Fruit fly (Drosophila melanogaster): ENCODE measurements around the gene Pax.

The Pax gene

DNA sequence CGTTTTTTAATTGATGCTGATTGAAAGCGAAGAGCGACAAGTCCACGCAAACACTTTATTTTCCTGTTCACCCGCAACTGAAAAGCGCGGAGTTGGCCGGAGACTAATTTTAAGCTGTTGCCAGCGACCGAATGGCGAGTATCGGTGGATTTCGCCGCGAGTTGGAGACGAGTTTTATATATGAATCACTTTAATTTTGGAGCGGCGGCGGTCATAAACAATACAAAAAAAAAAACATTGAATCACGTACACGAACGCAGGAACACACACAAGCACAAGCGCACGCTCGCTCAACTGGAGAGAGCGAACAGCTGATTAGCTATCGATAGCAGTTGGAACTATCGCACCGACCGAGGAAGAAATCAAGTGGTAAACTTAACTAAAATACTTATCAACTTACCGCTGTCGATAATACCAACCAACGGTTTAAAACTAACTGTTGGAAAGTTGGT is at the start of gene Pax:
TSS of gene Pax (minus strand) at position 267 of the 452 bp plus-strand sequence.
- no peak for TF ChIP-seq rn (GFP tag; IDR thresholded peaks at IDR 0.05)
- peak; percentile 9 for TF ChIP-seq CG15710 (tag; optimal IDR thresholded peaks at IDR 0.05)
- peak; percentile 26 for TF ChIP-seq Snoo (tag; optimal IDR thresholded peaks at IDR 0.05)
- peak; percentile 62 for TF ChIP-seq gl (tag; optimal IDR thresholded peaks at IDR 0.05)
- peak; percentile 57; the same call in 1 of the 2 replicates for TF ChIP-seq CG12605 (GFP tag; IDR thresholded peaks at IDR 0.05)
- TF ChIP-seq Pif1A (GFP tag; optimal IDR thresholded peaks at IDR 0.05), result peak; percentile 2
- TF ChIP-seq Ets98B (GFP tag; IDR thresholded peaks at IDR 0.05), result peak; percentile 49; the same call in 1 of the 2 replicates
- peak; percentile 62; the same call in 2 of the 3 replicates for TF ChIP-seq CG4496 (GFP tag; IDR thresholded peaks at IDR 0.05)
- TF ChIP-seq CG9948 (tag; optimal IDR thresholded peaks at IDR 0.05), result no peak
- TF ChIP-seq Pif1B (GFP tag; optimal IDR thresholded peaks at IDR 0.05), result peak; percentile 2
- TF ChIP-seq CG8301 (tag; optimal IDR thresholded peaks at IDR 0.05), result no peak
- TF ChIP-seq CG13204 (GFP tag; optimal IDR thresholded peaks at IDR 0.05), result peak; percentile 52
- TF ChIP-seq EcR (GFP tag; optimal IDR thresholded peaks at IDR 0.05), result peak; percentile 23

DNA sequence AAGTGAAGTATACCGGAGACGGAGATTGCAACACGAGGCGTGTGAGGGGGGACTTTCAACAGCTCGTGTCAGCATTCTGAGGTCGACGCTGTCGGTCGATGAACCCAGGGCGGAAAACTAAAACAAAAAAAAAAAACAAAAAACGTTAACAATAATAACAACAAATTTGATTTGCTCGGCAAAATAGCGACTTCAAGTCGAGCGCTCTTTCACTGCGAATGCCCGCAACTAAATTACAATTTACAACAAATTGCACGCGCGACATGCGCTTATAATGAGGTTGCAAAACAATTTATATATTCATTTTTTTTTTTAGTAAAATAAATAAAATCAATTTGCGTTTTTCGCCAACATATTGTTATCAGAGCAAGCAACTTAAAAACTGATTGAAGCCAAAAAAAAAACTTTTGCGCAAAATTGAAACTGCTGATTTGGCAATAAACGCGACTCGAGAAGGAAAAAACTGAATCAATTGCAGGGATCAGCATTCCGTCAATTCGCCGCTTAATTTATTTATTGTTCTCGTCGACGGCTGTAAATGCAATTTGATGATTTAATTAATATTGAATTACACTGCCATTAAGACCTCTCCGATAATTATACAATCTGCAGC is 47.1 kb upstream of the Pax start:
- TF ChIP-seq CG34367 (tag; optimal IDR thresholded peaks at IDR 0.05), result no peak
- no peak for TF ChIP-seq Snoo (tag; optimal IDR thresholded peaks at IDR 0.05)
- no peak for TF ChIP-seq rn (GFP tag; IDR thresholded peaks at IDR 0.05)
- TF ChIP-seq CG32121 (GFP tag; IDR thresholded peaks at IDR 0.05), result no peak
- no peak for TF ChIP-seq CG10348 (GFP tag; IDR thresholded peaks at IDR 0.05)
- no peak for TF ChIP-seq CG9948 (tag; optimal IDR thresholded peaks at IDR 0.05)
- no peak for TF ChIP-seq CG15710 (tag; optimal IDR thresholded peaks at IDR 0.05)
- TF ChIP-seq Pif1A (GFP tag; optimal IDR thresholded peaks at IDR 0.05), result no peak
- TF ChIP-seq CG8301 (tag; optimal IDR thresholded peaks at IDR 0.05), result no peak
- no peak for TF ChIP-seq Pif1B (GFP tag; optimal IDR thresholded peaks at IDR 0.05)
- no peak for TF ChIP-seq EcR (GFP tag; optimal IDR thresholded peaks at IDR 0.05)
- TF ChIP-seq fd96Ca (GFP tag; IDR thresholded peaks at IDR 0.05), result no peak
- TF ChIP-seq gl (tag; optimal IDR thresholded peaks at IDR 0.05), result no peak
- TF ChIP-seq CG13204 (GFP tag; optimal IDR thresholded peaks at IDR 0.05), result no peak
- no peak for TF ChIP-seq CG4496 (GFP tag; IDR thresholded peaks at IDR 0.05)

DNA sequence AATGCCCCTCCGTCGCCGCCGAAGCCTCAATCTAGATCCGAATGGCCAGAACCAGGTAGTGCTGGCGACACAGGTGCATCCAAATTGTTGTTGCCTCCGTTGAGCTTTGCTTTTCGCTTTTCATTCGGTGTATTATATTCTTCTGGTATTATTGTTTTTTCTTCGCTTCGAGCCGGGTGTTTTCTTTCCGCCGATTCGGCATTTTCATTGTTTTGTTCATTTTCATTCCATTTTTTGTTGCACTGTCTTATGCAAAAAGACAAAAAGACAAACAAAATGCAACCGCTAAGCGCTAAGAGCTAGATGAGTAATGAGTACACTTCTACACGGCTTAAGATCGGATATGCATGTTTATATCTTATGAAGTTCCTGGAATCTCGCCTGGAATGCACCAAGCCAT is 45.9 kb upstream of the Pax start:
- TF ChIP-seq CG14655 (GFP tag; optimal IDR thresholded peaks at IDR 0.05) (no peak), Ets98B (GFP tag; IDR thresholded peaks at IDR 0.05) (no peak), rn (GFP tag; IDR thresholded peaks at IDR 0.05) (no peak), D1 (tag; optimal IDR thresholded peaks at IDR 0.05) (no peak), Snoo (tag; optimal IDR thresholded peaks at IDR 0.05) (no peak), EcR (GFP tag; optimal IDR thresholded peaks at IDR 0.05) (no peak)

DNA sequence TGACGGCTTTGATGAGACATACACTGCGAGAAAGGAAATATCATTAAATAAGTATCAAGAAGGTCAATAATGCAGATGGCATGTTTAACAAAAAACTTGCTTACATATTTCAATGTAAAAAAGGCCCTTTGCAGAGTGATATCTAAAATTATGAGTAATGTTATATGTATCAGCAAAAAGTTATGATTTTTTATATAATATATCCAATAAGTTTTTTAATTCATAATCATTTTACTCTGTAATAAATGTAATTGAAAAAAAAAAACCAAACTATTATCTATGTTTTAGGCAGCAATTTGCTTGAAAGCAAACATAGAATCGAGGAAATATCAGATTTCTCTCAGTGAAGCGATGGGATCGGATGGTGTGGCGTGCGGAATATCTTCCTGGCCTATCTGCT is 43.4 kb upstream of the Pax start:
- TF ChIP-seq gl (tag; optimal IDR thresholded peaks at IDR 0.05) (no peak), CG8159 (tag; optimal IDR thresholded peaks at IDR 0.05) (peak; percentile 41)

DNA sequence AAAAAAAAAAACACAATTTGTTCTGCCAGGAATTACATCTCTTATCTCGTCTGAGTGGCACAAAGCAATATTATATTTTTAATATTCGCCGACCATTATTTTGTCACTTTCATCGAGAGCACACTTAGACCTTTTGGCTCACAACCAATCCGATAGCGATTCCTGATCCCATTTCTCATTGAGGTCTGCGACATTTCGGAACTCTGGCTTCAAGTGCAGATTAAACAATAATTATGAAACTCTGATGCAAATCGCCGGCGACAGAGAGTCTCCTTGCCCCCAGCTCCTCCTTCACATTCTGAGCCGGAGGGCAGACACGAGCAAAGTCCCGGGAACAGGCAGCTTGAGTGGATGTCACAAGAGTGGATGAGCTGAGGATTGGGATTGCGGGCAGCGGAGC is 42.7 kb upstream of the Pax start:
- TF ChIP-seq CG8159 (tag; optimal IDR thresholded peaks at IDR 0.05) (no peak), rn (GFP tag; IDR thresholded peaks at IDR 0.05) (no peak), Pif1A (GFP tag; optimal IDR thresholded peaks at IDR 0.05) (no peak), CG32121 (GFP tag; IDR thresholded peaks at IDR 0.05) (no peak), CG17806 (tag; optimal IDR thresholded peaks at IDR 0.05) (no peak), CG34367 (tag; optimal IDR thresholded peaks at IDR 0.05) (no peak), CG14655 (GFP tag; optimal IDR thresholded peaks at IDR 0.05) (no peak), CG12605 (GFP tag; IDR thresholded peaks at IDR 0.05) (no peak), CG15710 (tag; optimal IDR thresholded peaks at IDR 0.05) (no peak), CG9948 (tag; optimal IDR thresholded peaks at IDR 0.05) (no peak), CG4496 (GFP tag; IDR thresholded peaks at IDR 0.05) (no peak)

DNA sequence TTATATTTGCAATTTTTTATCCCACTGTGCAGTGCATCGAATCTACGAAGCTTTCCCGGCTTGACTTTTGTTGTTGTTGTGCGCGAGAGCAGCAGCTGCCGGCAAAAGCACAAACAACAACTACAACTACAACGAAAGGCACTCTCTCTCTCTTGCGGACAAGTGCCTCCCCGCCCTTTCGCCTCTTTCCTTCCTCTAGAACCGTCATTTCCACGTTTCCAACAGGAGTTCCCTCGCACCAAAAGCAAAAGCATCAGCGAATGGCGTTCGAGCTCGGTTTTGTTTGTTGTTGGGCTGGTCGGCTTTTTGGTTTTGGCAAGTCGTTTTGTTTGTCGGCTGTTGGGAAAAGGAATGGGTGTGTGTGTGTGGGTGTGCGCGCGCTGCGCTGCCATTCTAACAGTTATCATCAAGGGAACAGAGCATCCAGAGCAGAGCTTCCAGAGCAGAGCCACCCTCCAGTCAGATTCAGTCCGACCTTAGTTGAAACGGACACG is 37.5 kb upstream of the Pax start, which contains the start of gene tj:
TSS of gene tj (plus strand) at position 444 of the 494 bp plus-strand sequence.
- TF ChIP-seq CG8301 (tag; optimal IDR thresholded peaks at IDR 0.05) (no peak), CG4496 (GFP tag; IDR thresholded peaks at IDR 0.05) (peak; percentile 53; the same call in 1 of the 3 replicates), Ets98B (GFP tag; IDR thresholded peaks at IDR 0.05) (no peak), CG17806 (tag; optimal IDR thresholded peaks at IDR 0.05) (no peak), fd96Ca (GFP tag; IDR thresholded peaks at IDR 0.05) (no peak)

DNA sequence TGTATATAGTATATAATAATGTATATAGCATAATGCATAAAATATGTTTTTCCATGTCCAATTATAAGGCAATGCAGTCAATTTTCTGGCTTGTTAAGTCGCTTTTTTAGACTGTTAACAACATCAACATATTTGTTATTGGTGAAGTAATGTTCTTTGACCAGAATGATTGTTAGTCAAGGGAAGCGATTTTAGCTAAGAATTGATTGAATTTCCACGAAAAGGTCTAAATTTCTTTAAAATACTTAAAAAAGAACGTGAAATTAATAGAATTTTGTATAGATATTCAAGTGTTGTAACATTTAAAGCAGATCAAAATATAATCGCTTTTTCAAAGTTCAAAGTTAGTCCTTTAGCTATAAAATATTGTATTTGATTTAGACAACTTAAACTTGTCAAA is 37.0 kb upstream of the Pax start:
- TF ChIP-seq CG9948 (tag; optimal IDR thresholded peaks at IDR 0.05) (peak; percentile 23), CG12605 (GFP tag; IDR thresholded peaks at IDR 0.05) (0 out of 2 replicates have a peak, but pooled peaks have one; percentile 7), CG10348 (GFP tag; IDR thresholded peaks at IDR 0.05) (no peak), Pif1A (GFP tag; optimal IDR thresholded peaks at IDR 0.05) (peak; percentile 2), Pif1B (GFP tag; optimal IDR thresholded peaks at IDR 0.05) (no peak), CG8301 (tag; optimal IDR thresholded peaks at IDR 0.05) (peak; percentile 8), CG14655 (GFP tag; optimal IDR thresholded peaks at IDR 0.05) (peak; percentile 70)
